Worm (Caenorhabditis elegans) whole organism, mixed stage, embryonic: ENCODE data around the gene lin-5.

ENCODE experiments used
- ces-1 ChIP-seq: fragments of 150-350 bp; optimal IDR thresholded peaks from 2 replicates; lab custom pipeline; 2014; ENCODE audit warnings: missing biosample characterization, missing genetic modification reagents, missing genetic modification characterization
- elt-1 ChIP-seq: sonication (generic microtip); optimal IDR thresholded peaks from 2 replicates; lab custom pipeline; 2017; ENCODE audit warnings: missing genetic modification characterization, mild to moderate bottlenecking, missing compliant biosample characterization, antibody characterized with exemption, moderate library complexity, borderline replicate concordance; ENCODE audit not compliant: insufficient read depth
- lin-13 ChIP-seq: fragments of 150-350 bp; optimal IDR thresholded peaks from 2 replicates; lab custom pipeline; 2014; ENCODE audit warnings: missing biosample characterization, missing genetic modification characterization
- pha-4 ChIP-seq: fragments of 150-350 bp; optimal IDR thresholded peaks from 2 replicates; lab custom pipeline; 2018; ENCODE audit warnings: missing biosample characterization, missing genetic modification reagents, missing genetic modification characterization

- TF ChIP-seq elt-1 (tag; lab: Kevin White, UChicago) (no peak), ces-1 (GFP tag; lab: Kevin White, UChicago) (no peak), lin-13 (tag; lab: Kevin White, UChicago) (no peak), pha-4 (tag; lab: Kevin White, UChicago) (no peak)
These were observed 40.4 kb downstream of the lin-5 start for ce11 chrII:7900762-7901161.
